Fruit fly (Drosophila melanogaster) whole organism, embryonic: ENCODE results near the gene MICU3.
A peak's percentile ranks its signal among the peaks of the same experiment; 100 is the strongest.

Experiments used
- Bgb ChIP-seq: fragments of 200-800 bp; sonication (Bioruptor generic); IDR thresholded peaks from 2 replicates; pipeline ENCODE4 v1.3.6; 2022; ENCODE audit warnings: missing biosample characterization, missing genetic modification characterization; ENCODE audit not compliant: partially characterized antibody
- CG10209 ChIP-seq: fragments of 200-800 bp; sonication (Bioruptor generic); optimal IDR thresholded peaks from 3 replicates; lab custom pipeline; 2017; ENCODE audit warnings: missing biosample characterization, mild to moderate bottlenecking, missing genetic modification characterization, missing genetic modification reagents
- CG10431 ChIP-seq: fragments of 200-800 bp; sonication (Bioruptor generic); optimal IDR thresholded peaks from 3 replicates; lab custom pipeline; 2018; ENCODE audit warnings: missing biosample characterization, mild to moderate bottlenecking, missing genetic modification characterization
- CG11093 ChIP-seq: fragments of 200-800 bp; sonication (Bioruptor generic); IDR thresholded peaks from 3 replicates; pipeline ENCODE4 v1.3.6; 2022; ENCODE audit warnings: missing biosample characterization, missing genetic modification characterization
- CG12659 ChIP-seq: fragments of 200-800 bp; sonication (Bioruptor generic); optimal IDR thresholded peaks from 3 replicates; lab custom pipeline; 2017; ENCODE audit warnings: mild to moderate bottlenecking, missing biosample characterization, missing genetic modification reagents, missing genetic modification characterization
- CG13287 ChIP-seq: fragments of 200-800 bp; sonication (Bioruptor generic); IDR thresholded peaks from 2 replicates; pipeline ENCODE4 v1.3.6; 2022; ENCODE audit warnings: missing biosample characterization, missing genetic modification characterization; ENCODE audit not compliant: partially characterized antibody
- CG14441 ChIP-seq: fragments of 200-800 bp; sonication (Bioruptor generic); IDR thresholded peaks from 2 replicates; pipeline ENCODE4 v1.3.6; 2022; ENCODE audit warnings: missing biosample characterization, missing genetic modification characterization
- CG14710 ChIP-seq: fragments of 200-800 bp; sonication (Bioruptor generic); optimal IDR thresholded peaks from 3 replicates; lab custom pipeline; 2019; ENCODE audit warnings: missing biosample characterization, mild to moderate bottlenecking, missing genetic modification characterization, moderate library complexity
- CG16779 ChIP-seq: fragments of 200-800 bp; sonication (Bioruptor generic); IDR thresholded peaks from 2 replicates; pipeline ENCODE4 v1.3.6; 2022; ENCODE audit warnings: missing biosample characterization, missing genetic modification characterization
- CG2116 ChIP-seq: fragments of 200-800 bp; sonication (Bioruptor generic); optimal IDR thresholded peaks from 3 replicates; lab custom pipeline; 2018; ENCODE audit warnings: missing biosample characterization, mild to moderate bottlenecking, missing genetic modification characterization
- CG2120 ChIP-seq: fragments of 200-800 bp; sonication (Bioruptor generic); optimal IDR thresholded peaks from 3 replicates; lab custom pipeline; 2016; ENCODE audit warnings: missing biosample characterization, missing genetic modification characterization
- CG2712 ChIP-seq: fragments of 200-800 bp; optimal IDR thresholded peaks from 3 replicates; lab custom pipeline; 2019; ENCODE audit warnings: missing biosample characterization, mild to moderate bottlenecking, missing genetic modification characterization, moderate library complexity
- CG30431 ChIP-seq: fragments of 200-800 bp; sonication (Bioruptor generic); optimal IDR thresholded peaks from 2 replicates; lab custom pipeline; 2017; ENCODE audit warnings: missing biosample characterization, missing genetic modification characterization
- CG31388 ChIP-seq: fragments of 200-800 bp; sonication (Bioruptor generic); optimal IDR thresholded peaks from 2 replicates; lab custom pipeline; 2016; ENCODE audit warnings: missing biosample characterization, missing genetic modification characterization
- CG34376 ChIP-seq: fragments of 200-800 bp; sonication (Bioruptor generic); optimal IDR thresholded peaks from 2 replicates; lab custom pipeline; 2018; ENCODE audit warnings: missing biosample characterization, mild to moderate bottlenecking, missing genetic modification characterization
- CG4424 ChIP-seq: fragments of 200-800 bp; sonication (Bioruptor generic); optimal IDR thresholded peaks from 3 replicates; lab custom pipeline; 2016; ENCODE audit warnings: missing biosample characterization, missing genetic modification characterization
- CG4617 ChIP-seq: fragments of 200-800 bp; sonication (Bioruptor generic); optimal IDR thresholded peaks from 3 replicates; lab custom pipeline; 2016; ENCODE audit warnings: missing biosample characterization, missing genetic modification characterization, borderline replicate concordance
- CG6813 ChIP-seq: fragments of 200-800 bp; sonication (Bioruptor generic); optimal IDR thresholded peaks from 2 replicates; lab custom pipeline; 2017; ENCODE audit warnings: missing biosample characterization, missing genetic modification characterization, mild to moderate bottlenecking, moderate library complexity, missing genetic modification reagents
- CG8281 ChIP-seq: fragments of 200-800 bp; sonication (Bioruptor generic); optimal IDR thresholded peaks from 2 replicates; lab custom pipeline; 2018; ENCODE audit warnings: missing biosample characterization, mild to moderate bottlenecking, missing genetic modification characterization, moderate library complexity
- Dfd ChIP-seq, 2 experiments: fragments of >200 bp; optimal IDR thresholded peaks; 2 replicates each; lab custom pipeline; 2017; ENCODE audit warnings: missing biosample characterization in 2 of 2, missing genetic modification characterization in 2 of 2
- Dip3 ChIP-seq: fragments of 200-800 bp; sonication (Bioruptor generic); optimal IDR thresholded peaks from 3 replicates; lab custom pipeline; 2016; ENCODE audit warnings: missing biosample characterization, missing genetic modification characterization
- Dref ChIP-seq: fragments of 200-800 bp; sonication (Bioruptor generic); IDR thresholded peaks from 2 replicates; pipeline ENCODE4 v1.3.6; 2022; ENCODE audit warnings: missing biosample characterization, missing genetic modification characterization
- HmgD ChIP-seq: fragments of 200-800 bp; sonication (Bioruptor generic); optimal IDR thresholded peaks from 3 replicates; lab custom pipeline; 2016; ENCODE audit warnings: missing biosample characterization, missing genetic modification characterization
- HmgZ ChIP-seq: fragments of 200-800 bp; sonication (Bioruptor generic); optimal IDR thresholded peaks from 2 replicates; lab custom pipeline; 2018; ENCODE audit warnings: missing biosample characterization, mild to moderate bottlenecking, missing genetic modification characterization
- Lhr ChIP-seq: fragments of 200-800 bp; sonication (Bioruptor generic); optimal IDR thresholded peaks from 3 replicates; lab custom pipeline; 2017; ENCODE audit warnings: mild to moderate bottlenecking, missing biosample characterization, missing genetic modification reagents, missing genetic modification characterization
- Med ChIP-seq: fragments of 200-800 bp; sonication (Bioruptor generic); peaks from one replicate; lab custom pipeline; 2016; ENCODE audit warnings: missing biosample characterization, missing genetic modification characterization, mild to moderate bottlenecking, inconsistent platforms, moderate library complexity
- Mes4 ChIP-seq: fragments of 200-800 bp; sonication (Bioruptor generic); optimal IDR thresholded peaks from 2 replicates; lab custom pipeline; 2016; ENCODE audit warnings: missing biosample characterization, missing genetic modification characterization
- NC2α ChIP-seq: fragments of 200-800 bp; sonication (Bioruptor generic); optimal IDR thresholded peaks from 2 replicates; lab custom pipeline; 2016; ENCODE audit warnings: missing biosample characterization, missing genetic modification characterization
- NK7.1 ChIP-seq: fragments of 200-800 bp; sonication (Bioruptor generic); optimal IDR thresholded peaks from 3 replicates; lab custom pipeline; 2016; ENCODE audit warnings: missing biosample characterization, missing genetic modification characterization
- Neu2 ChIP-seq: fragments of 200-800 bp; sonication (Bioruptor generic); optimal IDR thresholded peaks from 3 replicates; lab custom pipeline; 2016; ENCODE audit warnings: missing biosample characterization, missing genetic modification characterization, borderline replicate concordance
- Sry-δ ChIP-seq: fragments of 200-800 bp; sonication (Bioruptor generic); optimal IDR thresholded peaks from 2 replicates; lab custom pipeline; 2016; ENCODE audit warnings: missing biosample characterization, missing genetic modification characterization
- TFAM ChIP-seq: fragments of 200-800 bp; sonication (Bioruptor generic); optimal IDR thresholded peaks from 2 replicates; lab custom pipeline; 2017; ENCODE audit warnings: missing biosample characterization, missing genetic modification characterization, inconsistent platforms
- bsh ChIP-seq, 2 experiments: fragments of 200-800 bp; sonication (Bioruptor generic); optimal IDR thresholded peaks; 2 replicates each; lab custom pipeline; 2017 to 2018; ENCODE audit warnings: mild to moderate bottlenecking in 2 of 2, missing biosample characterization in 2 of 2, missing genetic modification characterization in 2 of 2, moderate library complexity in 1 of 2
- chif ChIP-seq, 2 experiments: fragments of 200-800 bp; sonication (Bioruptor generic); optimal IDR thresholded peaks; 3 replicates each; lab custom pipeline; 2016; ENCODE audit warnings: missing biosample characterization in 2 of 2, missing genetic modification characterization in 2 of 2
- ci ChIP-seq: fragments of 200-800 bp; sonication (Bioruptor generic); IDR thresholded peaks from 3 replicates; pipeline ENCODE4 v1.3.6; 2022; ENCODE audit warnings: missing biosample characterization, missing genetic modification characterization
- crp ChIP-seq, 2 experiments: fragments of 200-800 bp; sonication (Bioruptor generic); optimal IDR thresholded peaks; 2 replicates in 1 of 2; 3 replicates in 1 of 2; lab custom pipeline; 2017; ENCODE audit warnings: missing biosample characterization in 2 of 2, missing genetic modification characterization in 2 of 2, mild to moderate bottlenecking in 1 of 2, moderate library complexity in 1 of 2
- gcm2 ChIP-seq: fragments of 200-800 bp; sonication (Bioruptor generic); optimal IDR thresholded peaks from 2 replicates; lab custom pipeline; 2016; ENCODE audit warnings: missing biosample characterization, missing genetic modification characterization
- grau ChIP-seq: fragments of 200-800 bp; optimal IDR thresholded peaks from 3 replicates; lab custom pipeline; 2019; ENCODE audit warnings: missing biosample characterization, mild to moderate bottlenecking, missing genetic modification characterization, moderate library complexity
- ham ChIP-seq: fragments of 200-800 bp; sonication (Bioruptor generic); IDR thresholded peaks from 2 replicates; pipeline ENCODE4 v1.3.6; 2022; ENCODE audit warnings: missing biosample characterization, missing genetic modification characterization
- hth ChIP-seq: fragments of >200 bp; optimal IDR thresholded peaks from 2 replicates; lab custom pipeline; 2017; ENCODE audit warnings: inconsistent platforms
- kah ChIP-seq: fragments of 200-800 bp; sonication (Bioruptor generic); optimal IDR thresholded peaks from 2 replicates; lab custom pipeline; 2018; ENCODE audit warnings: missing biosample characterization, mild to moderate bottlenecking, missing genetic modification characterization
- phol ChIP-seq: fragments of 200-800 bp; sonication (Bioruptor generic); optimal IDR thresholded peaks from 3 replicates; lab custom pipeline; 2018; ENCODE audit warnings: missing biosample characterization, mild to moderate bottlenecking, missing genetic modification characterization, moderate library complexity
- psq ChIP-seq: fragments of 200-800 bp; sonication (Bioruptor generic); optimal IDR thresholded peaks from 2 replicates; lab custom pipeline; 2017; ENCODE audit warnings: missing biosample characterization, missing genetic modification characterization
- ranshi ChIP-seq: fragments of 200-800 bp; sonication (Bioruptor generic); IDR thresholded peaks from 2 replicates; pipeline ENCODE4 v1.3.6; 2022; ENCODE audit warnings: missing biosample characterization, missing genetic modification characterization
- slp2 ChIP-seq: fragments of 200-800 bp; sonication (Bioruptor generic); optimal IDR thresholded peaks from 2 replicates; lab custom pipeline; 2016; ENCODE audit warnings: missing biosample characterization, missing genetic modification characterization
- sr ChIP-seq: fragments of 200-800 bp; sonication (Bioruptor generic); IDR thresholded peaks from 3 replicates; pipeline ENCODE4 v1.3.6; 2022; ENCODE audit warnings: missing biosample characterization, missing genetic modification characterization
- stwl ChIP-seq: fragments of 200-800 bp; sonication (Bioruptor generic); optimal IDR thresholded peaks from 3 replicates; lab custom pipeline; 2018; ENCODE audit warnings: missing biosample characterization, mild to moderate bottlenecking, missing genetic modification characterization, moderate library complexity
- tio ChIP-seq: fragments of 200-800 bp; sonication (Bioruptor generic); optimal IDR thresholded peaks from 2 replicates; lab custom pipeline; 2017; ENCODE audit warnings: missing biosample characterization, missing genetic modification characterization, inconsistent platforms
- zen ChIP-seq: fragments of 200-800 bp; sonication (Bioruptor generic); optimal IDR thresholded peaks from 3 replicates; lab custom pipeline; 2018; ENCODE audit warnings: missing biosample characterization, mild to moderate bottlenecking, missing genetic modification characterization, moderate library complexity
- zen2 ChIP-seq: fragments of 200-800 bp; sonication (Bioruptor generic); IDR thresholded peaks from 3 replicates; pipeline ENCODE4 v1.3.6; 2022; ENCODE audit warnings: missing biosample characterization, missing genetic modification characterization; ENCODE audit not compliant: partially characterized antibody

MICU3 gene

dm6 chr3R:19877427-19878076 is 30.4 kb downstream of the MICU3 start, which contains the start of the genes CG17186 and Arc42:
TSS of gene CG17186 (minus strand) at chr3R:19877514.
TSS of gene Arc42 (plus strand) at chr3R:19877737.
- TF ChIP-seq CG34376 = no peak
- peak; percentile 41 for TF ChIP-seq Lhr (GFP tag; lab: Kevin White, UChicago)
- no peak for TF ChIP-seq gcm2 (GFP tag; lab: Kevin White, UChicago)
- no peak for TF ChIP-seq ci (GFP tag; lab: Robert Waterston, UW)
- peak; percentile 49 for TF ChIP-seq stwl (tag; lab: Kevin White, UChicago)
- no peak for TF ChIP-seq CG8281 (tag; lab: Kevin White, UChicago)
- no peak for TF ChIP-seq NK7.1 (GFP tag; lab: Kevin White, UChicago)
- no peak for TF ChIP-seq zen2 (GFP tag; lab: Robert Waterston, UW)
- TF ChIP-seq CG10209 (GFP tag; lab: Kevin White, UChicago) = no peak
- no peak for TF ChIP-seq Bgb (GFP tag; lab: Robert Waterston, UW)
- no peak for TF ChIP-seq crp (GFP tag; optimal IDR thresholded peaks at IDR 0.05; lab: Kevin White, UChicago)
- TF ChIP-seq HmgD (GFP tag; lab: Kevin White, UChicago) = no peak
- TF ChIP-seq sr (GFP tag; lab: Robert Waterston, UW) = no peak
- no peak for TF ChIP-seq NC2α
- TF ChIP-seq zen = peak; percentile 23
- no peak for TF ChIP-seq CG11093 (GFP tag; lab: Robert Waterston, UW)
- TF ChIP-seq CG14710 (tag; lab: Kevin White, UChicago) = peak; percentile 71
- peak; percentile 49 for TF ChIP-seq CG2712 (tag; lab: Kevin White, UChicago)
- no peak for TF ChIP-seq tio (GFP tag; lab: Kevin White, UChicago)
- no peak for TF ChIP-seq Mes4 (GFP tag; lab: Kevin White, UChicago)
- TF ChIP-seq CG10431 (GFP tag; lab: Kevin White, UChicago) = no peak
- peak; percentile 97 for TF ChIP-seq kah (GFP tag; lab: Kevin White, UChicago)
- TF ChIP-seq Sry-δ = no peak
- TF ChIP-seq hth (lab: Kevin White, UChicago) = no peak
- TF ChIP-seq CG2116 (GFP tag; lab: Kevin White, UChicago) = peak; percentile 54
- TF ChIP-seq CG4424 (GFP tag; lab: Kevin White, UChicago) = peak; percentile 27
- TF ChIP-seq CG6813 (GFP tag; lab: Kevin White, UChicago) = no peak
- TF ChIP-seq ranshi (GFP tag; lab: Robert Waterston, UW) = no peak
- TF ChIP-seq chif (GFP tag; optimal IDR thresholded peaks at IDR 0.05; lab: Kevin White, UChicago) = no peak
- TF ChIP-seq CG2120 (GFP tag; lab: Kevin White, UChicago) = peak; percentile 46
- peak; percentile 11 for TF ChIP-seq Dip3 (GFP tag; lab: Kevin White, UChicago)
- TF ChIP-seq Dref (GFP tag; lab: Robert Waterston, UW) = no peak
- peak; percentile 84 for TF ChIP-seq Med
- peak; percentile 64 for TF ChIP-seq phol (tag; lab: Kevin White, UChicago)
- peak; percentile 3 to 67 for TF ChIP-seq bsh (GFP tag; optimal IDR thresholded peaks at IDR 0.05; lab: Kevin White, UChicago)
- no peak for TF ChIP-seq Neu2 (GFP tag; lab: Kevin White, UChicago)
- no peak for TF ChIP-seq slp2 (GFP tag; lab: Kevin White, UChicago)
- peak; percentile 19 for TF ChIP-seq grau (tag; lab: Kevin White, UChicago)
- no peak for TF ChIP-seq HmgZ (tag; lab: Kevin White, UChicago)
- TF ChIP-seq CG12659 (GFP tag; lab: Kevin White, UChicago) = peak; percentile 67
- no peak for TF ChIP-seq ham
- no peak for TF ChIP-seq TFAM (GFP tag; lab: Kevin White, UChicago)
- TF ChIP-seq CG4617 (GFP tag; lab: Kevin White, UChicago) = peak; percentile 35
- no peak for TF ChIP-seq CG16779 (GFP tag; lab: Robert Waterston, UW)
- no peak for TF ChIP-seq Dfd (GFP tag; optimal IDR thresholded peaks at IDR 0.05; lab: Kevin White, UChicago)
- TF ChIP-seq psq = no peak
- TF ChIP-seq CG13287 (GFP tag; lab: Robert Waterston, UW) = peak; percentile 20; the same call in 1 of the 2 replicates
- no peak for TF ChIP-seq CG31388 (GFP tag; lab: Kevin White, UChicago)
- no peak for TF ChIP-seq CG14441
- no peak for TF ChIP-seq CG30431 (GFP tag; lab: Kevin White, UChicago)
